Fruit fly (Drosophila melanogaster) whole organism, embryonic: ENCODE data around the gene jhamt.

Source experiments
- Antp ChIP-seq: fragments of 200-800 bp; sonication (Bioruptor generic); optimal IDR thresholded peaks from 3 replicates; lab custom pipeline; 2016; ENCODE audit warnings: missing biosample characterization, missing genetic modification characterization
- Bdp1 ChIP-seq: fragments of 200-800 bp; sonication (Bioruptor generic); optimal IDR thresholded peaks from 3 replicates; lab custom pipeline; 2016; ENCODE audit warnings: missing biosample characterization, missing genetic modification characterization
- CG10274 ChIP-seq: fragments of 200-800 bp; sonication (Bioruptor generic); optimal IDR thresholded peaks from 3 replicates; lab custom pipeline; 2017; ENCODE audit warnings: missing biosample characterization, mild to moderate bottlenecking, missing genetic modification characterization
- CG10462 ChIP-seq: fragments of 200-800 bp; sonication (Bioruptor generic); optimal IDR thresholded peaks from 2 replicates; lab custom pipeline; 2016; ENCODE audit warnings: missing biosample characterization, missing genetic modification characterization
- CG10565 ChIP-seq: fragments of 200-800 bp; sonication (Bioruptor generic); optimal IDR thresholded peaks from 3 replicates; lab custom pipeline; 2016; ENCODE audit warnings: missing biosample characterization, mild to moderate bottlenecking, missing genetic modification characterization
- CG11456 ChIP-seq: fragments of 200-800 bp; sonication (Bioruptor generic); IDR thresholded peaks from 3 replicates; pipeline ENCODE4 v1.3.6; 2022; ENCODE audit warnings: missing biosample characterization, missing genetic modification characterization
- CG11560 ChIP-seq: fragments of 200-800 bp; sonication (Bioruptor generic); IDR thresholded peaks from 3 replicates; pipeline ENCODE4 v1.3.6; 2022; ENCODE audit warnings: missing biosample characterization, missing genetic modification characterization
- CG12236 ChIP-seq: fragments of 200-800 bp; sonication (Bioruptor generic); optimal IDR thresholded peaks from 2 replicates; lab custom pipeline; 2016; ENCODE audit warnings: missing biosample characterization, missing genetic modification characterization
- CG14050 ChIP-seq: fragments of 200-800 bp; sonication (Bioruptor generic); IDR thresholded peaks from 3 replicates; pipeline ENCODE4 v1.3.6; 2022; ENCODE audit warnings: missing biosample characterization, missing genetic modification characterization
- CG14860 ChIP-seq: fragments of 200-800 bp; sonication (Bioruptor generic); IDR thresholded peaks from 3 replicates; pipeline ENCODE4 v1.3.6; 2022; ENCODE audit warnings: missing biosample characterization, missing genetic modification characterization; ENCODE audit not compliant: partially characterized antibody
- CG15011 ChIP-seq: fragments of 200-800 bp; sonication (Bioruptor generic); optimal IDR thresholded peaks from 3 replicates; lab custom pipeline; 2018; ENCODE audit warnings: missing biosample characterization, mild to moderate bottlenecking, missing genetic modification characterization
- CG15601 ChIP-seq: fragments of 200-800 bp; sonication (Bioruptor generic); optimal IDR thresholded peaks from 3 replicates; lab custom pipeline; 2019; ENCODE audit warnings: missing biosample characterization, mild to moderate bottlenecking, missing genetic modification characterization, moderate library complexity
- CG1602 ChIP-seq: fragments of 200-800 bp; sonication (Bioruptor generic); optimal IDR thresholded peaks from 3 replicates; lab custom pipeline; 2016; ENCODE audit warnings: missing biosample characterization, missing genetic modification characterization
- CG16815 ChIP-seq: fragments of 200-800 bp; sonication (Bioruptor generic); optimal IDR thresholded peaks from 3 replicates; lab custom pipeline; 2017; ENCODE audit warnings: missing biosample characterization, mild to moderate bottlenecking, missing genetic modification characterization
- CG17328 ChIP-seq: fragments of 200-800 bp; sonication (Bioruptor generic); IDR thresholded peaks from 2 replicates; pipeline ENCODE4 v1.3.6; 2022; ENCODE audit warnings: missing biosample characterization, missing genetic modification characterization
- CG17385 ChIP-seq: fragments of 200-800 bp; sonication (Bioruptor generic); optimal IDR thresholded peaks from 3 replicates; lab custom pipeline; 2018; ENCODE audit warnings: missing biosample characterization, mild to moderate bottlenecking, missing genetic modification characterization
- CG18599 ChIP-seq: fragments of 200-800 bp; sonication (Bioruptor generic); optimal IDR thresholded peaks from 3 replicates; lab custom pipeline; 2017; ENCODE audit warnings: missing biosample characterization, missing genetic modification characterization, mild to moderate bottlenecking, moderate library complexity, missing genetic modification reagents
- CG2129 ChIP-seq: fragments of 200-800 bp; sonication (Bioruptor generic); IDR thresholded peaks from 2 replicates; pipeline ENCODE4 v1.3.6; 2022; ENCODE audit warnings: missing biosample characterization, missing genetic modification characterization; ENCODE audit not compliant: partially characterized antibody
- CG2202 ChIP-seq: fragments of 200-800 bp; sonication (Bioruptor generic); optimal IDR thresholded peaks from 2 replicates; lab custom pipeline; 2018; ENCODE audit warnings: missing biosample characterization, mild to moderate bottlenecking, missing genetic modification characterization
- CG32532 ChIP-seq: fragments of 200-800 bp; sonication (Bioruptor generic); IDR thresholded peaks from 2 replicates; pipeline ENCODE4 v1.3.6; 2022; ENCODE audit warnings: missing biosample characterization, missing genetic modification characterization
- CG4282 ChIP-seq: fragments of 200-800 bp; sonication (Bioruptor generic); optimal IDR thresholded peaks from 2 replicates; lab custom pipeline; 2016; ENCODE audit warnings: missing biosample characterization, missing genetic modification characterization
- CG4360 ChIP-seq: fragments of 200-800 bp; sonication (Bioruptor generic); IDR thresholded peaks from 2 replicates; pipeline ENCODE4 v1.3.6; 2022; ENCODE audit warnings: missing biosample characterization, missing genetic modification characterization
- CG6175 ChIP-seq: fragments of 200-800 bp; sonication (Bioruptor generic); IDR thresholded peaks from 3 replicates; pipeline ENCODE4 v1.3.6; 2022; ENCODE audit warnings: missing biosample characterization, missing genetic modification characterization
- CG7556 ChIP-seq: fragments of 200-800 bp; sonication (Bioruptor generic); optimal IDR thresholded peaks from 2 replicates; lab custom pipeline; 2017; ENCODE audit warnings: missing biosample characterization, mild to moderate bottlenecking, missing genetic modification characterization
- CG8281 ChIP-seq: fragments of 200-800 bp; sonication (Bioruptor generic); optimal IDR thresholded peaks from 2 replicates; lab custom pipeline; 2018; ENCODE audit warnings: missing biosample characterization, mild to moderate bottlenecking, missing genetic modification characterization, moderate library complexity
- CG8765 ChIP-seq: fragments of 200-800 bp; sonication (Bioruptor generic); IDR thresholded peaks from 2 replicates; pipeline ENCODE4 v1.3.6; 2022; ENCODE audit warnings: missing biosample characterization, missing genetic modification characterization
- CG8944 ChIP-seq: fragments of 200-800 bp; sonication (Bioruptor generic); optimal IDR thresholded peaks from 3 replicates; lab custom pipeline; 2016; ENCODE audit warnings: missing biosample characterization, missing genetic modification characterization
- CG9727 ChIP-seq: fragments of 200-800 bp; sonication (Bioruptor generic); optimal IDR thresholded peaks from 3 replicates; lab custom pipeline; 2017; ENCODE audit warnings: missing biosample characterization, mild to moderate bottlenecking, missing genetic modification characterization
- CkIIα-i1 ChIP-seq: fragments of 200-800 bp; sonication (Bioruptor generic); IDR thresholded peaks from 2 replicates; pipeline ENCODE4 v1.3.6; 2022; ENCODE audit warnings: missing biosample characterization, missing genetic modification characterization
- Fer1 ChIP-seq: fragments of 200-800 bp; sonication (Bioruptor generic); optimal IDR thresholded peaks from 2 replicates; lab custom pipeline; 2017; ENCODE audit warnings: missing biosample characterization, mild to moderate bottlenecking, missing genetic modification characterization
- Lhr ChIP-seq: fragments of 200-800 bp; sonication (Bioruptor generic); optimal IDR thresholded peaks from 3 replicates; lab custom pipeline; 2017; ENCODE audit warnings: mild to moderate bottlenecking, missing biosample characterization, missing genetic modification reagents, missing genetic modification characterization
- Lim3 ChIP-seq: fragments of 200-800 bp; sonication (Bioruptor generic); IDR thresholded peaks from 2 replicates; pipeline ENCODE4 v1.3.6; 2022; ENCODE audit warnings: missing biosample characterization, missing genetic modification characterization
- corto ChIP-seq: fragments of 200-800 bp; sonication (Bioruptor generic); optimal IDR thresholded peaks from 2 replicates; lab custom pipeline; 2016; ENCODE audit warnings: missing biosample characterization, mild to moderate bottlenecking, missing genetic modification characterization, moderate library complexity
- esg ChIP-seq: fragments of 200-800 bp; sonication (Bioruptor generic); conservative IDR thresholded peaks from 2 replicates; pipeline ENCODE4 v1.3.6; 2022; ENCODE audit warnings: missing biosample characterization, missing genetic modification characterization
- exex ChIP-seq: fragments of 200-800 bp; sonication (Bioruptor generic); optimal IDR thresholded peaks from 4 replicates; lab custom pipeline; 2018; ENCODE audit warnings: missing biosample characterization, mild to moderate bottlenecking, missing genetic modification characterization, moderate library complexity
- hb ChIP-seq: fragments of 200-800 bp; sonication (Bioruptor generic); IDR thresholded peaks from 3 replicates; pipeline ENCODE4 v1.3.6; 2022; ENCODE audit warnings: missing biosample characterization, missing genetic modification characterization; ENCODE audit not compliant: partially characterized antibody
- lbe ChIP-seq: fragments of 200-800 bp; sonication (Bioruptor generic); optimal IDR thresholded peaks from 2 replicates; lab custom pipeline; 2016; ENCODE audit warnings: missing biosample characterization, mild to moderate bottlenecking, missing genetic modification characterization
- lov ChIP-seq, 2 experiments: fragments of 200-800 bp in 1 of 2; fragments of >200 bp in 1 of 2; sonication (Bioruptor generic) in 1 of 2; IDR thresholded peaks in 1 of 2; optimal IDR thresholded peaks in 1 of 2; 2 replicates in 1 of 2; 3 replicates in 1 of 2; pipeline versions ENCODE4 v1.3.6 to Lab custom; 2017 to 2022; ENCODE audit warnings: missing biosample characterization in 1 of 2, missing genetic modification characterization in 1 of 2
- mld ChIP-seq: fragments of 200-800 bp; sonication (Bioruptor generic); IDR thresholded peaks from 3 replicates; pipeline ENCODE4 v1.3.6; 2022; ENCODE audit warnings: missing biosample characterization, missing genetic modification characterization; ENCODE audit not compliant: partially characterized antibody
- pb ChIP-seq: fragments of 200-800 bp; sonication (Bioruptor generic); optimal IDR thresholded peaks from 3 replicates; lab custom pipeline; 2016; ENCODE audit warnings: missing biosample characterization, missing genetic modification characterization
- ranshi ChIP-seq: fragments of 200-800 bp; sonication (Bioruptor generic); IDR thresholded peaks from 2 replicates; pipeline ENCODE4 v1.3.6; 2022; ENCODE audit warnings: missing biosample characterization, missing genetic modification characterization
- slbo ChIP-seq: fragments of 200-800 bp; sonication (Bioruptor generic); IDR thresholded peaks from 2 replicates; pipeline ENCODE4 v1.3.6; 2022; ENCODE audit warnings: missing biosample characterization, missing genetic modification characterization
- slou ChIP-seq: fragments of 200-800 bp; sonication (Bioruptor generic); optimal IDR thresholded peaks from 3 replicates; lab custom pipeline; 2016; ENCODE audit warnings: missing biosample characterization, missing genetic modification characterization
- ssp ChIP-seq: fragments of 200-800 bp; sonication (Bioruptor generic); IDR thresholded peaks from 2 replicates; pipeline ENCODE4 v1.3.6; 2022; ENCODE audit warnings: missing biosample characterization, missing genetic modification characterization
- tin ChIP-seq: fragments of 200-800 bp; sonication (Bioruptor generic); optimal IDR thresholded peaks from 3 replicates; lab custom pipeline; 2016; ENCODE audit warnings: missing biosample characterization, missing genetic modification characterization
- tna ChIP-seq: fragments of 200-800 bp; sonication (Bioruptor generic); IDR thresholded peaks from 2 replicates; pipeline ENCODE4 v1.3.6; 2022; ENCODE audit warnings: missing biosample characterization, missing genetic modification characterization; ENCODE audit not compliant: partially characterized antibody
- trh ChIP-seq: fragments of 200-800 bp; sonication (Bioruptor generic); optimal IDR thresholded peaks from 2 replicates; lab custom pipeline; 2016; ENCODE audit warnings: missing biosample characterization, missing genetic modification characterization
- wor ChIP-seq: fragments of 200-800 bp; sonication (Bioruptor generic); IDR thresholded peaks from 2 replicates; pipeline ENCODE4 v1.3.6; 2022; ENCODE audit warnings: missing biosample characterization, missing genetic modification characterization

jhamt gene

DNA sequence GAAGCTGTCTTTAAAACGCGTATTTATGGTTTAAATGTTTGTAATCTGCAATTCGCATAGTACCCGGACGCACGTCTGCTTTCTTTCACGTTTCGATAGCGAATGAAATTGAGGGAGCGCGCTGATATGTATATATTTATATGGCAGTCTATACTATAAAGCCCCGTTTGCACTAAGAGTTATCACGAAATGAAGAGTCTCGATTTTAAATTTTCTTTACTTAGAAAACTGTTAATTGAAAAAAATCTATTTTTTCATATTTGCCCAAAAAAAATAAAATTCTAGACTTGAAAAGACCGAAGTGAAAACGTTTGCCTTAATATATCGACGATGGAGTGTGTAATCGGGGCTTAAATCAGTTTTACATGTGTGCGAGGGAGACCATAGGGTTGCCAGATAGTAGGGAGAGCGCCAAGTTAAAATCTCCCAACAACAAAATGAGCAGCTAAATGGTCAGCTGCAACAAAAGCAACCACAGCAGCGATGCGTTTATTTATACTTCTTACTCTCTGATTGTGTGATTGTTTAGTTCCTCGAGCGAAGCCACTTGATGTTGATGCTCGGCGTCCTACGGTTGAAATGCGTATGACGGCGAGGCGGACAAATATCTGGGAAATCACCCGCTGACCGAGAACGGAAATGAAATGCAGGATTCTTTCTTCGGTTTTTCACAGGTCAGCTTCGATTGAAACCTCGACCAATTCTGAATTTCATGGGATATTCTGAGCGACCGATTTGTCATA, 40.0 kb upstream of the jhamt start, which contains the start of gene cact (continued):
- TF ChIP-seq Lhr (GFP tag; lab: Kevin White, UChicago) (peak; percentile 87), CG1602 (GFP tag; lab: Kevin White, UChicago) (peak; percentile 93), tna (no peak), CG17328 (GFP tag; lab: Robert Waterston, UW) (peak; percentile 91), CG4360 (GFP tag; lab: Robert Waterston, UW) (peak; percentile 90), CG9727 (GFP tag; lab: Kevin White, UChicago) (peak; percentile 95), CG16815 (peak; percentile 88), CkIIα-i1 (peak; percentile 38; the same call in 1 of the 2 replicates), CG12236 (GFP tag; lab: Kevin White, UChicago) (peak; percentile 92), Lim3 (GFP tag; lab: Robert Waterston, UW) (0 out of 2 replicates have a peak, but pooled peaks have one; percentile 55), wor (peak; percentile 79), CG8944 (peak; percentile 91), CG2129 (GFP tag; lab: Robert Waterston, UW) (no peak), lbe (GFP tag; lab: Kevin White, UChicago) (peak; percentile 94), CG15011 (GFP tag; lab: Kevin White, UChicago) (peak; percentile 85), Fer1 (peak; percentile 93), CG7556 (GFP tag; lab: Kevin White, UChicago) (peak; percentile 91), CG6175 (GFP tag; lab: Robert Waterston, UW) (peak; percentile 78; the same call in 1 of the 3 replicates), CG14050 (GFP tag; lab: Robert Waterston, UW) (peak; percentile 86), Antp (GFP tag; lab: Kevin White, UChicago) (peak; percentile 95), slou (GFP tag; lab: Kevin White, UChicago) (peak; percentile 82), CG11456 (GFP tag; lab: Robert Waterston, UW) (peak; percentile 91), esg (GFP tag; lab: Robert Waterston, UW) (peak; percentile 90), CG10462 (GFP tag; lab: Kevin White, UChicago) (peak; percentile 85), CG10565 (GFP tag; lab: Kevin White, UChicago) (peak; percentile 50), CG32532 (peak; percentile 94), CG10274 (GFP tag; lab: Kevin White, UChicago) (peak; percentile 4), CG8765 (GFP tag; lab: Robert Waterston, UW) (peak; percentile 83), Bdp1 (GFP tag; lab: Kevin White, UChicago) (peak; percentile 89), exex (peak; percentile 81), CG4282 (GFP tag; lab: Kevin White, UChicago) (peak; percentile 79), CG17385 (GFP tag; lab: Kevin White, UChicago) (peak; percentile 78), trh (GFP tag; lab: Kevin White, UChicago) (peak; percentile 86), CG2202 (tag; lab: Kevin White, UChicago) (peak; percentile 76), hb (GFP tag; lab: Robert Waterston, UW) (no peak), ssp (GFP tag; lab: Robert Waterston, UW) (peak; percentile 94), tin (GFP tag; lab: Kevin White, UChicago) (peak; percentile 91), mld (GFP tag; lab: Robert Waterston, UW) (no peak), CG15601 (tag; lab: Kevin White, UChicago) (peak; percentile 90), corto (GFP tag; lab: Kevin White, UChicago) (peak; percentile 78), CG8281 (tag; lab: Kevin White, UChicago) (peak; percentile 68), CG18599 (peak; percentile 94), CG11560 (tag; lab: Robert Waterston, UW) (peak; percentile 70; the same call in 2 of the 3 replicates), pb (GFP tag; lab: Kevin White, UChicago) (peak; percentile 73), slbo (GFP tag; lab: Robert Waterston, UW) (peak; percentile 92), lov (optimal IDR thresholded peaks at IDR 0.05; lab: Kevin White, UChicago) (no peak), lov (GFP tag; IDR thresholded peaks at IDR 0.05; lab: Robert Waterston, UW) (peak; percentile 66; the same call in 2 of the 3 replicates), ranshi (GFP tag; lab: Robert Waterston, UW) (peak; percentile 92), CG14860 (GFP tag; lab: Robert Waterston, UW) (no peak)
